Worm (Caenorhabditis elegans) whole organism, early embryonic: ENCODE data around the gene scl-25.

ENCODE experiments used
- B0310.2 ChIP-seq: sonication (generic microtip); optimal IDR thresholded peaks from 2 replicates; lab custom pipeline; 2016; ENCODE audit warnings: mild to moderate bottlenecking, missing genetic modification characterization, missing compliant biosample characterization
- F13C5.2 ChIP-seq: sonication (generic microtip); optimal IDR thresholded peaks from 2 replicates; lab custom pipeline; 2017; ENCODE audit warnings: mild to moderate bottlenecking, missing genetic modification characterization, inconsistent platforms, missing compliant biosample characterization
- aly-1 ChIP-seq: sonication (generic microtip); optimal IDR thresholded peaks from 2 replicates; lab custom pipeline; 2016; ENCODE audit warnings: missing genetic modification characterization, missing compliant biosample characterization
- ama-1 ChIP-seq: fragments of 150-350 bp; optimal IDR thresholded peaks from 2 replicates; lab custom pipeline; 2014
- ceh-13 ChIP-seq: fragments of 200-800 bp; sonication (Bioruptor generic); optimal IDR thresholded peaks from 2 replicates; lab custom pipeline; 2018; ENCODE audit warnings: mild to moderate bottlenecking, missing genetic modification characterization, missing compliant biosample characterization
- ceh-36 ChIP-seq: sonication (generic microtip); optimal IDR thresholded peaks from 2 replicates; lab custom pipeline; 2016; ENCODE audit warnings: missing genetic modification characterization, inconsistent platforms, missing compliant biosample characterization
- ets-7 ChIP-seq: sonication (generic microtip); optimal IDR thresholded peaks from 2 replicates; lab custom pipeline; 2016; ENCODE audit warnings: missing genotype, missing genetic modification characterization, missing compliant biosample characterization
- flt-1 ChIP-seq: fragments of 200-800 bp; sonication (Bioruptor generic); IDR thresholded peaks from 2 replicates; pipeline ENCODE4 v1.3.6; 2022; ENCODE audit warnings: missing genetic modification characterization, missing compliant biosample characterization
- hmbx-1 ChIP-seq: sonication (generic microtip); optimal IDR thresholded peaks from 2 replicates; lab custom pipeline; 2016; ENCODE audit warnings: mild to moderate bottlenecking, missing genetic modification characterization, missing compliant biosample characterization
- hmg-4 ChIP-seq: fragments of 200-800 bp; sonication (Bioruptor generic); optimal IDR thresholded peaks from 2 replicates; lab custom pipeline; 2018; ENCODE audit warnings: mild to moderate bottlenecking, missing genetic modification characterization, missing compliant biosample characterization
- hnd-1 ChIP-seq: sonication (generic microtip); optimal IDR thresholded peaks from 2 replicates; lab custom pipeline; 2016; ENCODE audit warnings: missing genetic modification characterization, missing compliant biosample characterization
- pes-1 ChIP-seq: fragments of 200-800 bp; sonication (Bioruptor generic); IDR thresholded peaks from 2 replicates; pipeline ENCODE4 v1.3.6; 2022; ENCODE audit warnings: missing genetic modification reagents, missing genetic modification characterization, missing compliant biosample characterization
- scrt-1 ChIP-seq: fragments of 200-800 bp; sonication (Bioruptor generic); IDR thresholded peaks from 2 replicates; pipeline ENCODE4 v1.3.6; 2022; ENCODE audit warnings: missing genetic modification characterization, missing compliant biosample characterization
- sea-1 ChIP-seq: fragments of 200-800 bp; sonication (Bioruptor generic); conservative IDR thresholded peaks from 2 replicates; pipeline ENCODE4 v1.3.6; 2022; ENCODE audit warnings: missing genetic modification characterization, missing compliant biosample characterization
- tbx-11 ChIP-seq: fragments of 200-800 bp; sonication (Bioruptor generic); IDR thresholded peaks from 2 replicates; pipeline ENCODE4 v1.3.6; 2022; ENCODE audit warnings: missing genetic modification characterization, missing compliant biosample characterization
- tbx-37 ChIP-seq: fragments of 200-800 bp; sonication (Bioruptor generic); conservative IDR thresholded peaks from 2 replicates; pipeline ENCODE4 v1.3.6; 2022; ENCODE audit warnings: missing genetic modification reagents, missing genetic modification characterization, missing compliant biosample characterization
- tra-4 ChIP-seq: sonication (generic microtip); optimal IDR thresholded peaks from 2 replicates; lab custom pipeline; 2017; ENCODE audit warnings: missing genetic modification characterization, missing compliant biosample characterization

scl-25 gene

ce11 chrV:17241278-17241661 is 15.8 kb downstream of the scl-25 start:
- TF ChIP-seq B0310.2 (tag; lab: Kevin White, UChicago) (no peak), tbx-11 (GFP tag; lab: Robert Waterston, UW) (no peak), hmg-4 (GFP tag; lab: Kevin White, UChicago) (no peak), flt-1 (no peak), hnd-1 (tag; lab: Kevin White, UChicago) (no peak), F13C5.2 (tag; lab: Kevin White, UChicago) (no peak), hmbx-1 (tag; lab: Kevin White, UChicago) (no peak), pes-1 (GFP tag; lab: Robert Waterston, UW) (no peak), tbx-37 (GFP tag; lab: Robert Waterston, UW) (no peak), ama-1 (no peak), tra-4 (tag; lab: Kevin White, UChicago) (no peak)

ce11 chrV:17242552-17242951 is 17.1 kb downstream of the scl-25 start, which contains the start of gene Y68A4B.3:
TSS of gene Y68A4B.3 (minus strand) at chrV:17242652.
- no peak for TF ChIP-seq scrt-1 (GFP tag; lab: Robert Waterston, UW)
- no peak for TF ChIP-seq hmbx-1 (tag; lab: Kevin White, UChicago)
- no peak for TF ChIP-seq ama-1
- TF ChIP-seq flt-1 = no peak
- no peak for TF ChIP-seq B0310.2 (tag; lab: Kevin White, UChicago)
- TF ChIP-seq tbx-37 (GFP tag; lab: Robert Waterston, UW) = no peak
- TF ChIP-seq hmg-4 (GFP tag; lab: Kevin White, UChicago) = no peak

- TF ChIP-seq pes-1 (GFP tag; lab: Robert Waterston, UW) (no peak), ets-7 (tag; lab: Kevin White, UChicago) (no peak), B0310.2 (tag; lab: Kevin White, UChicago) (no peak), flt-1 (no peak), ceh-36 (tag; lab: Kevin White, UChicago) (no peak), tbx-37 (GFP tag; lab: Robert Waterston, UW) (no peak), tbx-11 (GFP tag; lab: Robert Waterston, UW) (no peak), hmg-4 (GFP tag; lab: Kevin White, UChicago) (no peak), sea-1 (GFP tag; lab: Robert Waterston, UW) (no peak), F13C5.2 (tag; lab: Kevin White, UChicago) (no peak), tra-4 (tag; lab: Kevin White, UChicago) (no peak), ceh-13 (GFP tag; lab: Kevin White, UChicago) (no peak), hmbx-1 (tag; lab: Kevin White, UChicago) (no peak), ama-1 (no peak), aly-1 (tag; lab: Kevin White, UChicago) (no peak), hnd-1 (tag; lab: Kevin White, UChicago) (no peak), scrt-1 (GFP tag; lab: Robert Waterston, UW) (no peak)
Measured at ce11 chrV:17243016-17243415, 17.5 kb downstream of the scl-25 start.

ce11 chrV:17245406-17245805 is 19.9 kb downstream of the scl-25 start, which contains the start of gene clec-242:
TSS of gene clec-242 (minus strand) at chrV:17245506.
- TF ChIP-seq ceh-36 (tag; lab: Kevin White, UChicago) = no peak
- TF ChIP-seq hnd-1 (tag; lab: Kevin White, UChicago) = no peak
- no peak for TF ChIP-seq aly-1 (tag; lab: Kevin White, UChicago)
- no peak for TF ChIP-seq ama-1
- no peak for TF ChIP-seq F13C5.2 (tag; lab: Kevin White, UChicago)
- no peak for TF ChIP-seq ets-7 (tag; lab: Kevin White, UChicago)
- no peak for TF ChIP-seq tra-4 (tag; lab: Kevin White, UChicago)
- TF ChIP-seq hmg-4 (GFP tag; lab: Kevin White, UChicago) = no peak
- no peak for TF ChIP-seq flt-1
- no peak for TF ChIP-seq sea-1 (GFP tag; lab: Robert Waterston, UW)
- TF ChIP-seq pes-1 (GFP tag; lab: Robert Waterston, UW) = no peak
- TF ChIP-seq hmbx-1 (tag; lab: Kevin White, UChicago) = no peak
- no peak for TF ChIP-seq ceh-13 (GFP tag; lab: Kevin White, UChicago)
- no peak for TF ChIP-seq tbx-37 (GFP tag; lab: Robert Waterston, UW)
- TF ChIP-seq scrt-1 (GFP tag; lab: Robert Waterston, UW) = no peak
- no peak for TF ChIP-seq B0310.2 (tag; lab: Kevin White, UChicago)
- TF ChIP-seq tbx-11 (GFP tag; lab: Robert Waterston, UW) = no peak

ce11 chrV:17248915-17249314 is 23.4 kb downstream of the scl-25 start, which contains the start of gene clec-243:
TSS of gene clec-243 (minus strand) at chrV:17249015.
- TF ChIP-seq hnd-1 (tag; lab: Kevin White, UChicago) = no peak
- no peak for TF ChIP-seq ceh-36 (tag; lab: Kevin White, UChicago)
- TF ChIP-seq B0310.2 (tag; lab: Kevin White, UChicago) = no peak
- TF ChIP-seq scrt-1 (GFP tag; lab: Robert Waterston, UW) = no peak
- TF ChIP-seq sea-1 (GFP tag; lab: Robert Waterston, UW) = no peak
- TF ChIP-seq flt-1 = no peak
- TF ChIP-seq ets-7 (tag; lab: Kevin White, UChicago) = no peak
- TF ChIP-seq F13C5.2 (tag; lab: Kevin White, UChicago) = no peak
- TF ChIP-seq tbx-11 (GFP tag; lab: Robert Waterston, UW) = no peak
- no peak for TF ChIP-seq hmbx-1 (tag; lab: Kevin White, UChicago)
- no peak for TF ChIP-seq tra-4 (tag; lab: Kevin White, UChicago)

- no peak for TF ChIP-seq B0310.2 (tag; lab: Kevin White, UChicago)
- TF ChIP-seq ama-1 = no peak
- no peak for TF ChIP-seq hmg-4 (GFP tag; lab: Kevin White, UChicago)
- TF ChIP-seq tbx-37 (GFP tag; lab: Robert Waterston, UW) = no peak
- TF ChIP-seq pes-1 (GFP tag; lab: Robert Waterston, UW) = no peak
- TF ChIP-seq tbx-11 (GFP tag; lab: Robert Waterston, UW) = no peak
- no peak for TF ChIP-seq hmbx-1 (tag; lab: Kevin White, UChicago)
- no peak for TF ChIP-seq ceh-13 (GFP tag; lab: Kevin White, UChicago)
- no peak for TF ChIP-seq ets-7 (tag; lab: Kevin White, UChicago)
- no peak for TF ChIP-seq flt-1
- TF ChIP-seq tra-4 (tag; lab: Kevin White, UChicago) = no peak
- TF ChIP-seq hnd-1 (tag; lab: Kevin White, UChicago) = no peak
- TF ChIP-seq scrt-1 (GFP tag; lab: Robert Waterston, UW) = no peak
- TF ChIP-seq ceh-36 (tag; lab: Kevin White, UChicago) = no peak
- TF ChIP-seq sea-1 (GFP tag; lab: Robert Waterston, UW) = no peak
- no peak for TF ChIP-seq F13C5.2 (tag; lab: Kevin White, UChicago)
- no peak for TF ChIP-seq aly-1 (tag; lab: Kevin White, UChicago)
Measured at ce11 chrV:17251364-17251961, 26.0 kb downstream of the scl-25 start, which contains the start of gene Y61B8A.6. TSS of gene Y61B8A.6 (plus strand) at chrV:17251911.
